Worm (Caenorhabditis elegans) whole organism, mixed stage, embryonic: ENCODE results near the gene T04A8.8.

Experiments
- M03D4.4 ChIP-seq: sonication (generic microtip); optimal IDR thresholded peaks from 2 replicates; lab custom pipeline; 2017; ENCODE audit warnings: mild to moderate bottlenecking, missing genetic modification characterization, missing compliant biosample characterization
- bed-3 ChIP-seq: fragments of 200-800 bp; sonication (Bioruptor generic); optimal IDR thresholded peaks from 3 replicates; lab custom pipeline; 2018; ENCODE audit warnings: mild to moderate bottlenecking, missing genetic modification characterization, moderate library complexity, missing compliant biosample characterization
- blmp-1 ChIP-seq: fragments of 150-350 bp; optimal IDR thresholded peaks from 2 replicates; lab custom pipeline; 2014; ENCODE audit warnings: missing biosample characterization, missing genetic modification characterization
- ceh-39 ChIP-seq: fragments of 150-350 bp; optimal IDR thresholded peaks from 2 replicates; lab custom pipeline; 2014; ENCODE audit warnings: missing biosample characterization, missing genetic modification characterization
- ceh-43 ChIP-seq: fragments of 200-800 bp; sonication (Bioruptor generic); optimal IDR thresholded peaks from 2 replicates; lab custom pipeline; 2018; ENCODE audit warnings: mild to moderate bottlenecking, missing genetic modification characterization, moderate library complexity, missing compliant biosample characterization
- ceh-83 ChIP-seq: fragments of 200-800 bp; sonication (Bioruptor generic); optimal IDR thresholded peaks from 2 replicates; lab custom pipeline; 2018; ENCODE audit warnings: mild to moderate bottlenecking, missing genetic modification characterization, missing compliant biosample characterization
- ces-1 ChIP-seq: fragments of 150-350 bp; optimal IDR thresholded peaks from 2 replicates; lab custom pipeline; 2014; ENCODE audit warnings: missing biosample characterization, missing genetic modification reagents, missing genetic modification characterization
- cnd-1 ChIP-seq: fragments of 200-800 bp; sonication (Bioruptor generic); optimal IDR thresholded peaks from 2 replicates; lab custom pipeline; 2018; ENCODE audit warnings: mild to moderate bottlenecking, missing genetic modification characterization, missing compliant biosample characterization
- drap-1 ChIP-seq: fragments of 200-800 bp; sonication (Bioruptor generic); optimal IDR thresholded peaks from 3 replicates; lab custom pipeline; 2018; ENCODE audit warnings: mild to moderate bottlenecking, missing genetic modification characterization, missing compliant biosample characterization
- elt-1 ChIP-seq: sonication (generic microtip); optimal IDR thresholded peaks from 2 replicates; lab custom pipeline; 2017; ENCODE audit warnings: missing genetic modification characterization, mild to moderate bottlenecking, missing compliant biosample characterization, antibody characterized with exemption, moderate library complexity, borderline replicate concordance; ENCODE audit not compliant: insufficient read depth
- elt-3 ChIP-seq: fragments of 150-350 bp; optimal IDR thresholded peaks from 2 replicates; lab custom pipeline; 2014; ENCODE audit warnings: missing biosample characterization, missing genetic modification characterization
- flh-1 ChIP-seq: fragments of 200-800 bp; sonication (Bioruptor generic); optimal IDR thresholded peaks from 2 replicates; lab custom pipeline; 2018; ENCODE audit warnings: mild to moderate bottlenecking, missing genetic modification characterization, moderate library complexity, missing compliant biosample characterization
- ham-2 ChIP-seq: fragments of 200-800 bp; sonication (Bioruptor generic); optimal IDR thresholded peaks from 2 replicates; lab custom pipeline; 2018; ENCODE audit warnings: mild to moderate bottlenecking, missing genetic modification characterization, missing compliant biosample characterization
- lin-32 ChIP-seq: fragments of 200-800 bp; sonication (Bioruptor generic); optimal IDR thresholded peaks from 2 replicates; lab custom pipeline; 2018; ENCODE audit warnings: mild to moderate bottlenecking, missing genetic modification characterization, missing compliant biosample characterization
- mab-5 ChIP-seq: fragments of 150-350 bp; optimal IDR thresholded peaks from 2 replicates; lab custom pipeline; 2014; ENCODE audit warnings: missing biosample characterization, missing genetic modification characterization
- mep-1 ChIP-seq: fragments of 150-350 bp; optimal IDR thresholded peaks from 2 replicates; lab custom pipeline; 2017; ENCODE audit warnings: missing biosample characterization, missing genetic modification reagents, missing genetic modification characterization, inconsistent platforms
- mls-2 ChIP-seq: sonication (generic microtip); optimal IDR thresholded peaks from 2 replicates; lab custom pipeline; 2016; ENCODE audit warnings: mild to moderate bottlenecking, missing genetic modification characterization, moderate library complexity, missing compliant biosample characterization
- nhr-12 ChIP-seq: fragments of 150-350 bp; optimal IDR thresholded peaks from 2 replicates; lab custom pipeline; 2014; ENCODE audit warnings: missing biosample characterization, missing genetic modification characterization
- nhr-2 ChIP-seq: fragments of 150-350 bp; optimal IDR thresholded peaks from 2 replicates; lab custom pipeline; 2014; ENCODE audit warnings: missing biosample characterization, missing genetic modification characterization
- nhr-237 ChIP-seq: fragments of 150-350 bp; optimal IDR thresholded peaks from 2 replicates; lab custom pipeline; 2014; ENCODE audit warnings: missing biosample characterization, missing genetic modification characterization
- nhr-28 ChIP-seq: fragments of 150-350 bp; optimal IDR thresholded peaks from 2 replicates; lab custom pipeline; 2014; ENCODE audit warnings: missing biosample characterization, missing genetic modification characterization
- pha-4 ChIP-seq: fragments of 150-350 bp; optimal IDR thresholded peaks from 2 replicates; lab custom pipeline; 2018; ENCODE audit warnings: missing biosample characterization, missing genetic modification reagents, missing genetic modification characterization
- sem-2 ChIP-seq: fragments of 200-800 bp; sonication (Bioruptor generic); optimal IDR thresholded peaks from 2 replicates; lab custom pipeline; 2018; ENCODE audit warnings: mild to moderate bottlenecking, missing genetic modification characterization, missing compliant biosample characterization
- sptf-1 ChIP-seq: sonication (generic microtip); optimal IDR thresholded peaks from 2 replicates; lab custom pipeline; 2017; ENCODE audit warnings: mild to moderate bottlenecking, missing genetic modification characterization, moderate library complexity, missing compliant biosample characterization
- tbx-8 ChIP-seq: fragments of 200-800 bp; sonication (Bioruptor generic); optimal IDR thresholded peaks from 2 replicates; lab custom pipeline; 2018; ENCODE audit warnings: mild to moderate bottlenecking, missing genetic modification characterization, moderate library complexity, missing compliant biosample characterization
- unc-39 ChIP-seq: fragments of 150-350 bp; optimal IDR thresholded peaks from 2 replicates; lab custom pipeline; 2014; ENCODE audit warnings: missing biosample characterization, missing genetic modification characterization
- unc-62 ChIP-seq: fragments of 150-350 bp; optimal IDR thresholded peaks from 2 replicates; lab custom pipeline; 2014; ENCODE audit warnings: missing biosample characterization, missing genetic modification reagents, missing genetic modification characterization
- zip-8 ChIP-seq: fragments of 150-350 bp; optimal IDR thresholded peaks from 2 replicates; lab custom pipeline; 2014; ENCODE audit warnings: missing biosample characterization, missing genetic modification characterization
- ztf-11 ChIP-seq: fragments of 150-350 bp; optimal IDR thresholded peaks from 2 replicates; lab custom pipeline; 2014; ENCODE audit warnings: missing biosample characterization, missing genetic modification characterization

Gene T04A8.8

DNA sequence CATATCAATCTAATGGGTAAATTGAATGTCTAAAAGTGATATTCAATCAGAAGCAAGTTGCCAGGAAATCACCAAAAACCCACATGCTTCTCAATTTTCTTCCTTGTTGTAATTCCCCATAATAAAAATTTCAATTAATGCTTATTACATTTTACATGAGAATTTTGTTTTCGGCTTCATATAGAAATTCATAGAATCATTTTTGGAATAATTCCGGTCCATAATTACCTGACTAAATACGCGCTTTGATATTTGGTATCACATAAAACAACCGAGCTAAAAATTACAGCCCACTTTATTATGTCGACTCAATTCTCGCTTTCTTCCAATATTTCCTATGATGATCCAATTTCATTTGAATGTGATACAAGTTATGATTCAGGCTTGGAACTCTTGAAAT lies 21.8 kb upstream of the T04A8.8 start, which contains the start of gene srg-13:
Gene srg-13, plus strand, starts transcription at position 301 of the 400 bp plus-strand sequence.
- TF ChIP-seq mab-5 (tag; lab: Kevin White, UChicago), result no peak
- TF ChIP-seq unc-62, result no peak
- TF ChIP-seq ceh-83 (GFP tag; lab: Kevin White, UChicago), result no peak
- TF ChIP-seq unc-39 (tag; lab: Kevin White, UChicago), result no peak
- no peak for TF ChIP-seq elt-1 (tag; lab: Kevin White, UChicago)
- TF ChIP-seq nhr-12, result no peak
- no peak for TF ChIP-seq ceh-39 (tag; lab: Kevin White, UChicago)
- no peak for TF ChIP-seq drap-1 (GFP tag; lab: Kevin White, UChicago)
- no peak for TF ChIP-seq sptf-1
- no peak for TF ChIP-seq ceh-43
- TF ChIP-seq cnd-1, result no peak
- TF ChIP-seq flh-1, result no peak
- no peak for TF ChIP-seq nhr-237 (tag; lab: Kevin White, UChicago)
- TF ChIP-seq lin-32 (GFP tag; lab: Kevin White, UChicago), result no peak
- TF ChIP-seq ces-1 (GFP tag; lab: Kevin White, UChicago), result no peak
- no peak for TF ChIP-seq ham-2 (GFP tag; lab: Kevin White, UChicago)

DNA sequence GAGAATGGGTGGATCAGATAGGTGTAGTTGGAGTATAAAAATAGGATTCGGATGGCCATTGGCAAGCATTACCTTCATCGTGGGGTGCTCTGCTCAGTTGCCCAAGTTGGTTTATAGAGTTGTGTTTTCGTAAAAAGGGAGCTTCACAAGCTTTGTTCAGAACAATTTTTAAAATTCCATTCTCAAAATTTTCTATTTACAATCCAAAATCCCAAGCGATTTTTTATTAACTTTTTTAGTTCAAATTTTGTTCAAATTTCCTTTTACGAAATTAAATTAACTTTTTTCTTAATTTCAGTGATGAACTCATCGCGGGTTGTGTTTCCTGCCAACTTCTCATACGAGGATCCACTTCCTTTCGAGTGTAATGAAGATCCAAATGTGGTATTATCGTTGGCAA lies 16.3 kb upstream of the T04A8.8 start, which contains the start of gene srg-10:
Gene srg-10, plus strand, starts transcription at position 301 of the 400 bp plus-strand sequence.
- TF ChIP-seq cnd-1 (no peak), ces-1 (GFP tag; lab: Kevin White, UChicago) (no peak), pha-4 (tag; lab: Kevin White, UChicago) (no peak), zip-8 (no peak), elt-1 (tag; lab: Kevin White, UChicago) (no peak), ceh-83 (GFP tag; lab: Kevin White, UChicago) (no peak), sem-2 (GFP tag; lab: Kevin White, UChicago) (no peak), ztf-11 (tag; lab: Kevin White, UChicago) (no peak), mep-1 (tag; lab: Kevin White, UChicago) (no peak)

DNA sequence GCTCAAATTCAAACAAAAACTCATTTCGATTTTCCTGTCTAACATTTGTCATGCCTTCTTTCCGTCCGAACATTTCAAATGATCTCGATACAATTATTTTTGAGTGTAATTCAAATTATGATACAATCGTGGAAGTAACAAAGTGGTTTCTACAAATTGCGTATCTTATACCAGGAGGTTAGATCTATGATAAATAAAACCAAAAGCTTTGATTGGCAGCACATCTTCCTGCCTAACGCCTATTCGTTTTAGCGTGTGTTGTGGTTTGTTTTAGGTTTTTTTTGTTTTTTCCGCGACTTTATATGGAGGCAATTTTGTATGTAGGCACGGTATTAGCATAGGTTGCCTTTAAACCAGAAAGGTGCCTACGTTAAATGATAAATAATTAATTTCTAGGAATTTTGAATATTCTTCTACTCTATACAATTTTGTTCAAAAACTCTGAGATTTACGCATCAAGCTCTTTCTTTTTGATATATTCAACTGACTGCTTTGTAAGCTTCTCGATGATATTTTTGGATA lies 13.8 kb upstream of the T04A8.8 start, which contains the start of gene srg-11:
Gene srg-11, plus strand, starts transcription at position 51 of the 522 bp plus-strand sequence.
- TF ChIP-seq elt-1 (tag; lab: Kevin White, UChicago) (no peak), bed-3 (no peak), nhr-12 (no peak), nhr-2 (tag; lab: Kevin White, UChicago) (no peak), ceh-39 (tag; lab: Kevin White, UChicago) (no peak), M03D4.4 (tag; lab: Kevin White, UChicago) (no peak), nhr-237 (tag; lab: Kevin White, UChicago) (no peak), blmp-1 (no peak), mep-1 (tag; lab: Kevin White, UChicago) (no peak), ces-1 (GFP tag; lab: Kevin White, UChicago) (no peak), mls-2 (no peak)

DNA sequence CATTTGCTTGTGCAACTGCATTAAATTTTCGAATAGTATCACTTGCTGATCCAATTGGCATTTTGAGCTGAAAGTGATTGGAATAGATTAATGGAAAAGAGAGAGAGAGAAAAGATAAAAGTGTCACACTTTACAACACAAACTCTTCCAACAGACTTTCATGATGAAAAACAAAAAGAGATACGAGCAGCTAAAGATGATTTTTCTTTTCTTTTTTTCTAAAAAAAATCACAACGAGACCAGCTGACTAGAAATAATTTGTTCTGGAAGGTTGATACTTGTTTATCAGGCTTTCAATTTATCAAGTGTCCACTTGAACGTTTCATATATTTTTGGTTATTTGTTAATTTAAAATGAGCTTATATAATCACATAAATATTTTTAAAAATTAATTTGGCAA lies 6.7 kb upstream of the T04A8.8 start:
- TF ChIP-seq mls-2 (no peak), tbx-8 (GFP tag; lab: Kevin White, UChicago) (no peak), unc-62 (peak; percentile 60)

DNA sequence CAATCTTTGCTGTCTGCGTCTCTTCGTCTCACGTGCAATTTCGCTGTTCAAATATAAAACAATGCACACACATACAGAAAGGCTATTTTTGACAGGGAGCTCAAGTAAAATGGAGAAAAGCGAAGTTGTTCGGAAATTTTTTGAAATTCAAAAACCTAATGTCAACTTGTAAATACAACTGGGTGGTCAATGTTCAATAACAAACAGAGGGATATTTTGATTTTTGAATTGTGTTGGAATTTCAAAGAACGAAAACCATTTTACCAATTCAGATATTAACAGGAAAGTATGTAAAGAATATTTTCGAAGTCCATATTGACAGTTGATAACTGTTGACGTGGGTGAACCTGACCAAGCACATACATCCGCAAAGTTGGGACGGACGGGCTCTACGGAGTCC lies 5.4 kb upstream of the T04A8.8 start, which contains the start of gene tag-243:
Gene tag-243, minus strand, starts transcription at position 101 of the 400 bp plus-strand sequence.
- no peak for TF ChIP-seq unc-39 (tag; lab: Kevin White, UChicago)
- no peak for TF ChIP-seq cnd-1
- TF ChIP-seq unc-62, result no peak
- no peak for TF ChIP-seq ceh-43
- TF ChIP-seq nhr-237 (tag; lab: Kevin White, UChicago), result no peak
- no peak for TF ChIP-seq ham-2 (GFP tag; lab: Kevin White, UChicago)
- no peak for TF ChIP-seq nhr-12
- no peak for TF ChIP-seq elt-3 (tag; lab: Kevin White, UChicago)
- TF ChIP-seq sptf-1, result no peak
- TF ChIP-seq ztf-11 (tag; lab: Kevin White, UChicago), result no peak
- TF ChIP-seq elt-1 (tag; lab: Kevin White, UChicago), result no peak
- TF ChIP-seq bed-3, result no peak
- no peak for TF ChIP-seq nhr-28 (tag; lab: Kevin White, UChicago)
- TF ChIP-seq nhr-2 (tag; lab: Kevin White, UChicago), result no peak
- no peak for TF ChIP-seq tbx-8 (GFP tag; lab: Kevin White, UChicago)
